Worm (Caenorhabditis elegans) whole organism, L4 larva: ENCODE results near the gene ttr-36.
A peak's percentile ranks its signal among the peaks of the same experiment; 100 is the strongest.

Source experiments
- F10B5.3 ChIP-seq: sonication (generic microtip); optimal IDR thresholded peaks from 2 replicates; lab custom pipeline; 2016; ENCODE audit warnings: mild to moderate bottlenecking, missing genetic modification characterization, missing compliant biosample characterization
- F26F4.8 ChIP-seq: fragments of 200-800 bp; sonication (Bioruptor generic); conservative IDR thresholded peaks from 2 replicates; pipeline ENCODE4 v1.3.6; 2022; ENCODE audit warnings: missing genetic modification characterization, missing compliant biosample characterization
- R02D3.7 ChIP-seq: fragments of 150-350 bp; sonication (generic microtip); optimal IDR thresholded peaks from 3 replicates; lab custom pipeline; 2014; ENCODE audit warnings: missing biosample characterization, missing genetic modification characterization
- T20F7.1 ChIP-seq: fragments of 200-800 bp; sonication (Bioruptor generic); optimal IDR thresholded peaks from 2 replicates; lab custom pipeline; 2018; ENCODE audit warnings: mild to moderate bottlenecking, missing genetic modification characterization, missing compliant biosample characterization
- T26A8.4 ChIP-seq: fragments of 200-800 bp; sonication (Bioruptor generic); IDR thresholded peaks from 2 replicates; pipeline ENCODE4 v1.3.6; 2022; ENCODE audit warnings: missing genetic modification characterization, missing compliant biosample characterization
- Y48G9A.11 ChIP-seq: fragments of 200-800 bp; sonication (Bioruptor generic); IDR thresholded peaks from 2 replicates; pipeline ENCODE4 v1.3.6; 2022; ENCODE audit warnings: missing genetic modification reagents, missing genetic modification characterization, missing compliant biosample characterization
- aly-2 ChIP-seq: sonication (generic microtip); optimal IDR thresholded peaks from 2 replicates; lab custom pipeline; 2018; ENCODE audit warnings: missing biosample characterization, missing genetic modification characterization
- arid-1 ChIP-seq: fragments of 200-800 bp; sonication (Bioruptor generic); conservative IDR thresholded peaks from 2 replicates; pipeline ENCODE4 v1.3.6; 2022; ENCODE audit warnings: missing genetic modification reagents, missing genetic modification characterization, missing compliant biosample characterization
- ceh-32 ChIP-seq: sonication (generic microtip); optimal IDR thresholded peaks from 2 replicates; lab custom pipeline; 2016; ENCODE audit warnings: mild to moderate bottlenecking, missing genetic modification characterization, missing compliant biosample characterization; ENCODE audit not compliant: poor library complexity
- cey-2 ChIP-seq: sonication (generic microtip); optimal IDR thresholded peaks from 3 replicates; lab custom pipeline; 2017; ENCODE audit warnings: missing genetic modification characterization, mild to moderate bottlenecking, missing compliant biosample characterization, antibody characterized with exemption, borderline replicate concordance; ENCODE audit not compliant: insufficient read depth
- dmd-9 ChIP-seq: fragments of 200-800 bp; sonication (Bioruptor generic); IDR thresholded peaks from 2 replicates; pipeline ENCODE4 v1.3.6; 2022; ENCODE audit warnings: missing genetic modification reagents, missing genetic modification characterization, missing compliant biosample characterization
- dpl-1 ChIP-seq: fragments of 150-350 bp; optimal IDR thresholded peaks from 2 replicates; lab custom pipeline; 2014; ENCODE audit warnings: missing biosample characterization, missing genetic modification reagents, missing genetic modification characterization
- egl-27 ChIP-seq: sonication (generic microtip); optimal IDR thresholded peaks from 3 replicates; lab custom pipeline; 2017; ENCODE audit warnings: missing biosample characterization, missing genetic modification reagents, missing genetic modification characterization
- egl-43 ChIP-seq: fragments of 200-800 bp; sonication (Bioruptor generic); IDR thresholded peaks from 2 replicates; pipeline ENCODE4 v1.3.6; 2022; ENCODE audit warnings: missing genetic modification reagents, missing genetic modification characterization, missing compliant biosample characterization
- fkh-10 ChIP-seq: fragments of 150-350 bp; optimal IDR thresholded peaks from 2 replicates; lab custom pipeline; 2014; ENCODE audit warnings: missing biosample characterization, missing genetic modification reagents, missing genetic modification characterization
- fos-1 ChIP-seq: fragments of 150-350 bp; optimal IDR thresholded peaks from 2 replicates; lab custom pipeline; 2014; ENCODE audit warnings: missing biosample characterization, missing genetic modification characterization
- hlh-11 ChIP-seq: fragments of 200-800 bp; sonication (Bioruptor generic); optimal IDR thresholded peaks from 2 replicates; lab custom pipeline; 2018; ENCODE audit warnings: mild to moderate bottlenecking, missing genetic modification characterization, missing compliant biosample characterization
- hmg-1.1 ChIP-seq: fragments of 200-800 bp; sonication (Bioruptor generic); IDR thresholded peaks from 2 replicates; pipeline ENCODE4 v1.3.6; 2022; ENCODE audit warnings: missing genetic modification reagents, missing genetic modification characterization, missing compliant biosample characterization
- lin-1 ChIP-seq: fragments of 200-800 bp; sonication (Bioruptor generic); IDR thresholded peaks from 2 replicates; pipeline ENCODE4 v1.3.6; 2022; ENCODE audit warnings: missing genetic modification reagents, missing genetic modification characterization, missing compliant biosample characterization
- lin-13 ChIP-seq: fragments of 150-350 bp; optimal IDR thresholded peaks from 2 replicates; lab custom pipeline; 2014; ENCODE audit warnings: missing biosample characterization, missing genetic modification reagents, missing genetic modification characterization
- lin-15B ChIP-seq: fragments of 150-350 bp; sonication (generic microtip); optimal IDR thresholded peaks from 3 replicates; lab custom pipeline; 2014; ENCODE audit warnings: missing biosample characterization, missing genetic modification characterization
- lin-29 ChIP-seq: fragments of 200-800 bp; sonication (Bioruptor generic); IDR thresholded peaks from 2 replicates; pipeline ENCODE4 v1.3.6; 2022; ENCODE audit warnings: missing genetic modification reagents, missing genetic modification characterization, missing compliant biosample characterization
- lin-38 ChIP-seq: fragments of 200-800 bp; sonication (Bioruptor generic); IDR thresholded peaks from 2 replicates; pipeline ENCODE4 v1.3.6; 2022; ENCODE audit warnings: missing genetic modification reagents, missing genetic modification characterization, missing compliant biosample characterization
- lin-39 ChIP-seq: fragments of 150-350 bp; optimal IDR thresholded peaks from 2 replicates; lab custom pipeline; 2014; ENCODE audit warnings: missing biosample characterization, missing genetic modification reagents, missing genetic modification characterization
- lsy-2 ChIP-seq, 2 experiments: fragments of 150-350 bp in 1 of 2; sonication (generic microtip) in 1 of 2; optimal IDR thresholded peaks; 2 replicates each; lab custom pipeline; 2014 to 2017; ENCODE audit warnings: missing biosample characterization in 2 of 2, missing genetic modification characterization in 2 of 2
- mdl-1 ChIP-seq, 2 experiments: fragments of 150-350 bp in 1 of 2; sonication (generic microtip) in 1 of 2; optimal IDR thresholded peaks; 2 replicates each; lab custom pipeline; 2014 to 2017; ENCODE audit warnings: missing biosample characterization in 2 of 2, missing genetic modification characterization in 2 of 2
- mep-1 ChIP-seq: fragments of 150-350 bp; sonication (generic microtip); optimal IDR thresholded peaks from 3 replicates; lab custom pipeline; 2014; ENCODE audit warnings: missing biosample characterization, missing genetic modification characterization
- mxl-2 ChIP-seq: fragments of 200-800 bp; sonication (Bioruptor generic); conservative IDR thresholded peaks from 2 replicates; pipeline ENCODE4 v1.3.6; 2022; ENCODE audit warnings: missing genetic modification reagents, missing genetic modification characterization, missing compliant biosample characterization
- mxl-3 ChIP-seq: fragments of 200-800 bp; sonication (Bioruptor generic); optimal IDR thresholded peaks from 2 replicates; lab custom pipeline; 2018; ENCODE audit warnings: mild to moderate bottlenecking, missing genetic modification characterization, missing compliant biosample characterization
- nhr-10 ChIP-seq: fragments of 150-350 bp; optimal IDR thresholded peaks from 2 replicates; lab custom pipeline; 2014; ENCODE audit warnings: missing biosample characterization, missing genetic modification characterization
- nhr-111 ChIP-seq: fragments of 200-800 bp; sonication (Bioruptor generic); optimal IDR thresholded peaks from 2 replicates; lab custom pipeline; 2018; ENCODE audit warnings: mild to moderate bottlenecking, missing genetic modification characterization, missing compliant biosample characterization
- nhr-25 ChIP-seq: sonication (generic microtip); optimal IDR thresholded peaks from 2 replicates; lab custom pipeline; 2017; ENCODE audit warnings: missing genetic modification characterization, mild to moderate bottlenecking, missing compliant biosample characterization, antibody characterized with exemption, moderate library complexity, borderline replicate concordance; ENCODE audit not compliant: insufficient read depth
- nhr-28 ChIP-seq: fragments of 150-350 bp; optimal IDR thresholded peaks from 2 replicates; lab custom pipeline; 2014; ENCODE audit warnings: missing biosample characterization, missing genetic modification characterization
- nhr-41 ChIP-seq: fragments of 200-800 bp; sonication (Bioruptor generic); IDR thresholded peaks from 2 replicates; pipeline ENCODE4 v1.3.6; 2022; ENCODE audit warnings: missing genetic modification reagents, missing genetic modification characterization, missing compliant biosample characterization
- nhr-42 ChIP-seq: fragments of 200-800 bp; sonication (Bioruptor generic); IDR thresholded peaks from 2 replicates; pipeline ENCODE4 v1.3.6; 2022; ENCODE audit warnings: missing genetic modification characterization, missing compliant biosample characterization
- nhr-48 ChIP-seq: sonication (generic microtip); optimal IDR thresholded peaks from 2 replicates; lab custom pipeline; 2016; ENCODE audit warnings: mild to moderate bottlenecking, missing genetic modification characterization, missing compliant biosample characterization
- nhr-6 ChIP-seq: fragments of 150-350 bp; optimal IDR thresholded peaks from 2 replicates; lab custom pipeline; 2014; ENCODE audit warnings: missing biosample characterization, missing genetic modification characterization
- nhr-76 ChIP-seq: fragments of 150-350 bp; optimal IDR thresholded peaks from 2 replicates; lab custom pipeline; 2014; ENCODE audit warnings: missing biosample characterization, missing genetic modification characterization
- nhr-77 ChIP-seq: fragments of 150-350 bp; optimal IDR thresholded peaks from 2 replicates; lab custom pipeline; 2014; ENCODE audit warnings: missing biosample characterization, missing genetic modification characterization
- pha-4 ChIP-seq, 2 experiments: fragments of 150-350 bp in 1 of 2; fragments of 200-800 bp in 1 of 2; sonication (Bioruptor generic) in 1 of 2; IDR thresholded peaks in 1 of 2; optimal IDR thresholded peaks in 1 of 2; 2 replicates each; pipeline versions ENCODE4 v1.3.6 to Lab custom; 2014 to 2022; ENCODE audit warnings: missing genetic modification characterization in 2 of 2, missing genetic modification reagents in 2 of 2, missing biosample characterization in 1 of 2, missing compliant biosample characterization in 1 of 2
- php-3 ChIP-seq: fragments of 200-800 bp; sonication (Bioruptor generic); IDR thresholded peaks from 2 replicates; pipeline ENCODE4 v1.3.6; 2022; ENCODE audit warnings: missing genetic modification reagents, missing genetic modification characterization, missing compliant biosample characterization
- pqm-1 ChIP-seq: sonication (generic microtip); optimal IDR thresholded peaks from 2 replicates; lab custom pipeline; 2017; ENCODE audit warnings: missing biosample characterization, missing genetic modification characterization
- saeg-2 ChIP-seq: fragments of 200-800 bp; sonication (Bioruptor generic); IDR thresholded peaks from 2 replicates; pipeline ENCODE4 v1.3.6; 2022; ENCODE audit warnings: missing genetic modification reagents, missing genetic modification characterization, missing compliant biosample characterization
- sdz-12 ChIP-seq: fragments of 200-800 bp; sonication (Bioruptor generic); optimal IDR thresholded peaks from 2 replicates; lab custom pipeline; 2018; ENCODE audit warnings: mild to moderate bottlenecking, missing genetic modification characterization, missing compliant biosample characterization
- skn-1 ChIP-seq: fragments of 150-350 bp; optimal IDR thresholded peaks from 2 replicates; lab custom pipeline; 2014; ENCODE audit warnings: missing biosample characterization, missing genetic modification characterization
- snpc-4 ChIP-seq: fragments of 150-350 bp; optimal IDR thresholded peaks from 2 replicates; lab custom pipeline; 2014; ENCODE audit warnings: missing biosample characterization, missing genetic modification characterization
- spr-3 ChIP-seq: fragments of 200-800 bp; sonication (Bioruptor generic); optimal IDR thresholded peaks from 2 replicates; lab custom pipeline; 2018; ENCODE audit warnings: mild to moderate bottlenecking, missing genetic modification characterization, missing compliant biosample characterization
- unc-62 ChIP-seq, 3 experiments: fragments of 150-350 bp in 1 of 3; sonication (generic microtip); optimal IDR thresholded peaks in 2 of 3; peaks in 1 of 3; 1 replicate in 1 of 3; 2 replicates in 2 of 3; lab custom pipeline; 2014 to 2017; ENCODE audit warnings: missing biosample characterization in 3 of 3, missing genetic modification characterization in 3 of 3, missing genetic modification reagents in 3 of 3, missing genotype in 1 of 3
- zfp-2 ChIP-seq: sonication (generic microtip); optimal IDR thresholded peaks from 2 replicates; lab custom pipeline; 2016; ENCODE audit warnings: mild to moderate bottlenecking, missing genetic modification characterization, missing compliant biosample characterization
- zfp-3 ChIP-seq: fragments of 200-800 bp; sonication (Bioruptor generic); conservative IDR thresholded peaks from 2 replicates; pipeline ENCODE4 v1.3.6; 2022; ENCODE audit warnings: missing genetic modification reagents, missing genetic modification characterization, missing compliant biosample characterization
- ztf-7 ChIP-seq: fragments of 150-350 bp; optimal IDR thresholded peaks from 2 replicates; lab custom pipeline; 2014; ENCODE audit warnings: missing biosample characterization, missing genetic modification characterization

The ttr-36 gene

ce11 chrX:6530591-6530990 is 19.9 kb downstream of the ttr-36 start (continued):
- TF ChIP-seq pqm-1 (peak; percentile 70), ceh-32 (tag; lab: Kevin White, UChicago) (no peak), nhr-77 (tag; lab: Kevin White, UChicago) (peak; percentile 12), mep-1 (tag; lab: Kevin White, UChicago) (no peak), skn-1 (tag; lab: Kevin White, UChicago) (no peak), pha-4 (GFP tag; IDR thresholded peaks at IDR 0.05; lab: Robert Waterston, UW) (no peak), pha-4 (tag; optimal IDR thresholded peaks at IDR 0.05; lab: Kevin White, UChicago) (no peak), nhr-41 (GFP tag; lab: Robert Waterston, UW) (no peak), nhr-76 (tag; lab: Kevin White, UChicago) (no peak), egl-43 (GFP tag; lab: Robert Waterston, UW) (no peak), nhr-6 (tag; lab: Kevin White, UChicago) (no peak), dpl-1 (GFP tag; lab: Kevin White, UChicago) (no peak), nhr-48 (tag; lab: Kevin White, UChicago) (peak; percentile 49), lsy-2 (tag; optimal IDR thresholded peaks at IDR 0.05; lab: Kevin White, UChicago) (no peak), saeg-2 (GFP tag; lab: Robert Waterston, UW) (no peak), php-3 (GFP tag; lab: Robert Waterston, UW) (0 out of 2 replicates have a peak, but pooled peaks have one; percentile 58), T20F7.1 (GFP tag; lab: Kevin White, UChicago) (peak; percentile 39), dmd-9 (GFP tag; lab: Robert Waterston, UW) (no peak), lin-1 (GFP tag; lab: Robert Waterston, UW) (0 out of 2 replicates have a peak, but pooled peaks have one; percentile 45), arid-1 (GFP tag; lab: Robert Waterston, UW) (no peak), mxl-3 (GFP tag; lab: Kevin White, UChicago) (no peak), nhr-25 (no peak), fkh-10 (GFP tag; lab: Kevin White, UChicago) (no peak), F10B5.3 (no peak), unc-62 (GFP tag; optimal IDR thresholded peaks at IDR 0.05 in 1 of 2; lab: Kevin White, UChicago) (no peak), unc-62 (tag; optimal IDR thresholded peaks at IDR 0.05; lab: Kevin White, UChicago) (no peak), F26F4.8 (GFP tag; lab: Robert Waterston, UW) (no peak), ztf-7 (tag; lab: Kevin White, UChicago) (no peak), nhr-10 (tag; lab: Kevin White, UChicago) (no peak), aly-2 (no peak), mxl-2 (GFP tag; lab: Robert Waterston, UW) (no peak), nhr-111 (no peak), lin-29 (GFP tag; lab: Robert Waterston, UW) (no peak), nhr-42 (GFP tag; lab: Robert Waterston, UW) (no peak), lin-38 (no peak), mdl-1 (tag; optimal IDR thresholded peaks at IDR 0.05; lab: Kevin White, UChicago) (peak in 1 of 2 experiments; percentile 1), lin-15B (tag; lab: Kevin White, UChicago) (no peak), egl-27 (no peak), hmg-1.1 (no peak), lin-39 (tag; lab: Kevin White, UChicago) (no peak), R02D3.7 (tag; lab: Kevin White, UChicago) (no peak), fos-1 (tag; lab: Kevin White, UChicago) (no peak), zfp-3 (GFP tag; lab: Robert Waterston, UW) (no peak), snpc-4 (tag; lab: Kevin White, UChicago) (no peak), lin-13 (GFP tag; lab: Kevin White, UChicago) (no peak), nhr-28 (tag; lab: Kevin White, UChicago) (peak; percentile 38), Y48G9A.11 (GFP tag; lab: Robert Waterston, UW) (no peak), spr-3 (GFP tag; lab: Kevin White, UChicago) (no peak), sdz-12 (GFP tag; lab: Kevin White, UChicago) (no peak), cey-2 (no peak), hlh-11 (tag; lab: Kevin White, UChicago) (peak; percentile 75), T26A8.4 (GFP tag; lab: Robert Waterston, UW) (no peak), zfp-2 (tag; lab: Kevin White, UChicago) (no peak)
